Fruit fly (Drosophila melanogaster) whole organism, embryonic: ENCODE results near the gene CG34296.

ENCODE experiments used
- CG11398 ChIP-seq: fragments of 200-800 bp; sonication (Bioruptor generic); optimal IDR thresholded peaks from 2 replicates; lab custom pipeline; 2016; ENCODE audit warnings: missing biosample characterization, missing genetic modification characterization
- CG11504 ChIP-seq: fragments of 200-800 bp; sonication (Bioruptor generic); optimal IDR thresholded peaks from 3 replicates; lab custom pipeline; 2019; ENCODE audit warnings: missing biosample characterization, mild to moderate bottlenecking, missing genetic modification characterization, moderate library complexity
- CG11723 ChIP-seq: fragments of 200-800 bp; sonication (Bioruptor generic); optimal IDR thresholded peaks from 2 replicates; lab custom pipeline; 2017; ENCODE audit warnings: missing biosample characterization, mild to moderate bottlenecking, missing genetic modification characterization
- CG12071 ChIP-seq: fragments of 200-800 bp; sonication (Bioruptor generic); optimal IDR thresholded peaks from 3 replicates; lab custom pipeline; 2018; ENCODE audit warnings: missing biosample characterization, mild to moderate bottlenecking, missing genetic modification characterization
- CG12659 ChIP-seq: fragments of 200-800 bp; sonication (Bioruptor generic); optimal IDR thresholded peaks from 3 replicates; lab custom pipeline; 2017; ENCODE audit warnings: mild to moderate bottlenecking, missing biosample characterization, missing genetic modification reagents, missing genetic modification characterization
- CG13624 ChIP-seq: fragments of 200-800 bp; sonication (Bioruptor generic); optimal IDR thresholded peaks from 2 replicates; lab custom pipeline; 2016; ENCODE audit warnings: missing biosample characterization, missing genetic modification characterization
- CG14014 ChIP-seq: fragments of 200-800 bp; sonication (Bioruptor generic); IDR thresholded peaks from 2 replicates; pipeline ENCODE4 v1.3.6; 2022; ENCODE audit warnings: missing biosample characterization, missing genetic modification characterization
- CG14710 ChIP-seq: fragments of 200-800 bp; sonication (Bioruptor generic); optimal IDR thresholded peaks from 3 replicates; lab custom pipeline; 2019; ENCODE audit warnings: missing biosample characterization, mild to moderate bottlenecking, missing genetic modification characterization, moderate library complexity
- CG15514 ChIP-seq: fragments of 200-800 bp; sonication (Bioruptor generic); optimal IDR thresholded peaks from 3 replicates; lab custom pipeline; 2017; ENCODE audit warnings: missing biosample characterization, missing genetic modification characterization, mild to moderate bottlenecking, moderate library complexity, missing genetic modification reagents
- CG17186 ChIP-seq: fragments of 200-800 bp; sonication (Bioruptor generic); optimal IDR thresholded peaks from 3 replicates; lab custom pipeline; 2017; ENCODE audit warnings: missing biosample characterization, missing genetic modification reagents, missing genetic modification characterization
- CG30403 ChIP-seq: fragments of 200-800 bp; sonication (Bioruptor generic); optimal IDR thresholded peaks from 3 replicates; lab custom pipeline; 2016; ENCODE audit warnings: missing biosample characterization, missing genetic modification characterization
- CG32532 ChIP-seq: fragments of 200-800 bp; sonication (Bioruptor generic); IDR thresholded peaks from 2 replicates; pipeline ENCODE4 v1.3.6; 2022; ENCODE audit warnings: missing biosample characterization, missing genetic modification characterization
- CG32772 ChIP-seq: fragments of 200-800 bp; sonication (Bioruptor generic); IDR thresholded peaks from 2 replicates; pipeline ENCODE4 v1.3.6; 2022; ENCODE audit warnings: missing biosample characterization, missing genetic modification characterization
- CG3281 ChIP-seq: fragments of 200-800 bp; sonication (Bioruptor generic); optimal IDR thresholded peaks from 3 replicates; lab custom pipeline; 2017; ENCODE audit warnings: missing biosample characterization, mild to moderate bottlenecking, missing genetic modification characterization
- CG3847 ChIP-seq: fragments of 200-800 bp; sonication (Bioruptor generic); IDR thresholded peaks from 2 replicates; pipeline ENCODE4 v1.3.6; 2022; ENCODE audit warnings: missing biosample characterization, missing genetic modification characterization
- CG3995 ChIP-seq: fragments of 200-800 bp; sonication (Bioruptor generic); optimal IDR thresholded peaks from 3 replicates; lab custom pipeline; 2016; ENCODE audit warnings: missing biosample characterization, missing genetic modification characterization
- CG4404 ChIP-seq: fragments of 200-800 bp; sonication (Bioruptor generic); IDR thresholded peaks from 2 replicates; pipeline ENCODE4 v1.3.6; 2022; ENCODE audit warnings: missing biosample characterization, missing genetic modification characterization
- CG4617 ChIP-seq: fragments of 200-800 bp; sonication (Bioruptor generic); optimal IDR thresholded peaks from 3 replicates; lab custom pipeline; 2016; ENCODE audit warnings: missing biosample characterization, missing genetic modification characterization, borderline replicate concordance
- CG4707 ChIP-seq: fragments of 200-800 bp; sonication (Bioruptor generic); optimal IDR thresholded peaks from 2 replicates; lab custom pipeline; 2018; ENCODE audit warnings: missing biosample characterization, mild to moderate bottlenecking, missing genetic modification characterization, moderate library complexity
- CG9797 ChIP-seq: fragments of 200-800 bp; sonication (Bioruptor generic); optimal IDR thresholded peaks from 3 replicates; lab custom pipeline; 2018; ENCODE audit warnings: missing biosample characterization, mild to moderate bottlenecking, missing genetic modification characterization
- Dbx ChIP-seq: fragments of 200-800 bp; sonication (Bioruptor generic); IDR thresholded peaks from 3 replicates; pipeline ENCODE4 v1.3.6; 2022; ENCODE audit warnings: missing biosample characterization, missing genetic modification characterization
- E2f2 ChIP-seq: fragments of 200-800 bp; sonication (Bioruptor generic); IDR thresholded peaks from 2 replicates; pipeline ENCODE4 v1.3.6; 2022; ENCODE audit warnings: missing biosample characterization, missing genetic modification characterization
- Ets97D ChIP-seq: fragments of 200-800 bp; sonication (Bioruptor generic); optimal IDR thresholded peaks from 3 replicates; lab custom pipeline; 2016; ENCODE audit warnings: missing biosample characterization, missing genetic modification characterization
- HLH3B ChIP-seq: fragments of 200-800 bp; sonication (Bioruptor generic); IDR thresholded peaks from 2 replicates; pipeline ENCODE4 v1.3.6; 2022; ENCODE audit warnings: missing biosample characterization, missing genetic modification characterization
- Lhr ChIP-seq: fragments of 200-800 bp; sonication (Bioruptor generic); optimal IDR thresholded peaks from 3 replicates; lab custom pipeline; 2017; ENCODE audit warnings: mild to moderate bottlenecking, missing biosample characterization, missing genetic modification reagents, missing genetic modification characterization
- Max ChIP-seq: fragments of 200-800 bp; sonication (Bioruptor generic); optimal IDR thresholded peaks from 2 replicates; lab custom pipeline; 2016; ENCODE audit warnings: missing biosample characterization, mild to moderate bottlenecking, missing genetic modification characterization
- Ptx1 ChIP-seq: fragments of 200-800 bp; sonication (Bioruptor generic); IDR thresholded peaks from 2 replicates; pipeline ENCODE4 v1.3.6; 2022; ENCODE audit warnings: missing biosample characterization, missing genetic modification characterization
- abd-A ChIP-seq: fragments of 200-800 bp; sonication (Bioruptor generic); optimal IDR thresholded peaks from 3 replicates; lab custom pipeline; 2019; ENCODE audit warnings: missing biosample characterization, mild to moderate bottlenecking, missing genetic modification characterization, moderate library complexity
- amos ChIP-seq: fragments of 200-800 bp; sonication (Bioruptor generic); IDR thresholded peaks from 2 replicates; pipeline ENCODE4 v1.3.6; 2022; ENCODE audit warnings: missing biosample characterization, missing genetic modification characterization; ENCODE audit not compliant: partially characterized antibody
- ato ChIP-seq: fragments of 200-800 bp; sonication (Bioruptor generic); IDR thresholded peaks from 2 replicates; pipeline ENCODE4 v1.3.6; 2022; ENCODE audit warnings: missing biosample characterization, missing genetic modification characterization; ENCODE audit not compliant: partially characterized antibody
- bcd ChIP-seq: fragments of 200-800 bp; sonication (Bioruptor generic); optimal IDR thresholded peaks from 2 replicates; lab custom pipeline; 2017; ENCODE audit warnings: missing biosample characterization, mild to moderate bottlenecking, missing genetic modification characterization
- dm ChIP-seq: fragments of 200-800 bp; sonication (Bioruptor generic); optimal IDR thresholded peaks from 3 replicates; lab custom pipeline; 2016; ENCODE audit warnings: missing biosample characterization, missing genetic modification characterization
- dpn ChIP-seq, 2 experiments: fragments of 200-800 bp; sonication (Bioruptor generic); optimal IDR thresholded peaks; 3 replicates each; lab custom pipeline; 2016; ENCODE audit warnings: missing biosample characterization in 2 of 2, missing genetic modification characterization in 2 of 2
- eve ChIP-seq, 2 experiments: fragments of >200 bp; optimal IDR thresholded peaks; 2 replicates each; lab custom pipeline; 2017; ENCODE audit warnings: missing biosample characterization in 2 of 2, missing genetic modification characterization in 2 of 2
- jumu ChIP-seq: fragments of 200-800 bp; sonication (Bioruptor generic); optimal IDR thresholded peaks from 3 replicates; lab custom pipeline; 2016; ENCODE audit warnings: missing biosample characterization, missing genetic modification characterization
- lilli ChIP-seq: fragments of 200-800 bp; sonication (Bioruptor generic); optimal IDR thresholded peaks from 3 replicates; lab custom pipeline; 2016; ENCODE audit warnings: missing biosample characterization, missing genetic modification characterization
- mam ChIP-seq: fragments of 200-800 bp; sonication (Bioruptor generic); optimal IDR thresholded peaks from 3 replicates; lab custom pipeline; 2016; ENCODE audit warnings: missing biosample characterization, missing genetic modification characterization
- mirr ChIP-seq: fragments of 200-800 bp; sonication (Bioruptor generic); optimal IDR thresholded peaks from 3 replicates; lab custom pipeline; 2018; ENCODE audit warnings: missing biosample characterization, mild to moderate bottlenecking, missing genetic modification characterization
- pb ChIP-seq: fragments of 200-800 bp; sonication (Bioruptor generic); optimal IDR thresholded peaks from 3 replicates; lab custom pipeline; 2016; ENCODE audit warnings: missing biosample characterization, missing genetic modification characterization
- phol ChIP-seq: fragments of 200-800 bp; sonication (Bioruptor generic); optimal IDR thresholded peaks from 3 replicates; lab custom pipeline; 2018; ENCODE audit warnings: missing biosample characterization, mild to moderate bottlenecking, missing genetic modification characterization, moderate library complexity
- pnt ChIP-seq: fragments of 200-800 bp; sonication (Bioruptor generic); optimal IDR thresholded peaks from 3 replicates; lab custom pipeline; 2016; ENCODE audit warnings: missing biosample characterization, missing genetic modification characterization
- pzg ChIP-seq: fragments of 200-800 bp; sonication (Bioruptor generic); optimal IDR thresholded peaks from 3 replicates; lab custom pipeline; 2018; ENCODE audit warnings: missing biosample characterization, mild to moderate bottlenecking, missing genetic modification characterization, moderate library complexity
- run ChIP-seq: fragments of 200-800 bp; sonication (Bioruptor generic); optimal IDR thresholded peaks from 3 replicates; lab custom pipeline; 2018; ENCODE audit warnings: missing biosample characterization, mild to moderate bottlenecking, missing genetic modification characterization
- sqz ChIP-seq: fragments of 200-800 bp; sonication (Bioruptor generic); optimal IDR thresholded peaks from 3 replicates; lab custom pipeline; 2018; ENCODE audit warnings: missing biosample characterization, mild to moderate bottlenecking, missing genetic modification characterization
- sr ChIP-seq: fragments of 200-800 bp; sonication (Bioruptor generic); IDR thresholded peaks from 3 replicates; pipeline ENCODE4 v1.3.6; 2022; ENCODE audit warnings: missing biosample characterization, missing genetic modification characterization
- stwl ChIP-seq: fragments of 200-800 bp; sonication (Bioruptor generic); optimal IDR thresholded peaks from 3 replicates; lab custom pipeline; 2018; ENCODE audit warnings: missing biosample characterization, mild to moderate bottlenecking, missing genetic modification characterization, moderate library complexity
- vnd ChIP-seq: fragments of 200-800 bp; sonication (Bioruptor generic); IDR thresholded peaks from 3 replicates; pipeline ENCODE4 v1.3.6; 2022; ENCODE audit warnings: missing biosample characterization, missing genetic modification characterization; ENCODE audit not compliant: partially characterized antibody

CG34296 gene

dm6 chr3R:29724745-29725144, 2.4 kb downstream of the CG34296 start, which contains the start of the genes Naa40 and CG18731 (continued):
- TF ChIP-seq eve (GFP tag; optimal IDR thresholded peaks at IDR 0.05; lab: Kevin White, UChicago) = no peak
- TF ChIP-seq abd-A (tag; lab: Kevin White, UChicago) = peak; percentile 28
- TF ChIP-seq sr (GFP tag; lab: Robert Waterston, UW) = no peak
- peak; percentile 3 for TF ChIP-seq CG13624

DNA sequence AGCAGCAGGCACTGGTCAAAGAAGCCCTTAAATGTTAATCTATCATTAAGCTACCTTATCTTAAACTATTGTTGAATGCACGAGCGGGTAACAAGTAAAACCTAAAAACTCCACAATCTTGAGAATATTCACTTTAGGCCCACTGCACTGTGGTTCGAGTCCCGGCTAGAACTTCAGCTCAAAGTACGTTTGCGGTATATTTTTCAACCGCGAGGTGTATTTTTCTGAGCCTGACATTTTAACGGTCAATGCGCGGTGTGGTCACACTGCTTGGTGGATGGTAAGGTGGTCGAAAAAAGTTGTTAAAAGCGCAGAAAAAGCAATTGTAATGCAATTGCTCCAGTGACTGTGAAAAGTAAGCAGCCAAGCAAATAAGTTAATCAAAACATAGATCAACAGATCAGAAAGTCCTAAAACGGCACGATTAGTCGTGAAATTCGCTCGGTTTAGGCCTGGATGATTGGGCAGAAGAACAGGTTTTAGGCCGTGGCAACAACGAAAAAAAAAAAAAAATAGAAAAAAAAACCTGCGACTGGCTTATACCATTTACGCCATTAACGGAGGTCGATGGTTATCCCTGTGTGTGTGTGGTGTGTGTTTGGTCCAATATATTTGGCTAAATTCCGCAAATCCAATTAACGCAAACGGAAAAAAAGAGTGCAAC, 3.4 kb downstream of the CG34296 start, which contains the start of gene Kul:
Kul (plus strand) TSS at position 254 of the 664 bp plus-strand sequence.
- TF ChIP-seq CG9797 = peak; percentile 77
- TF ChIP-seq Ptx1 (GFP tag; lab: Robert Waterston, UW) = peak; percentile 28; the same call in 1 of the 2 replicates
- no peak for TF ChIP-seq run (tag; lab: Kevin White, UChicago)
- peak; percentile 36 for TF ChIP-seq mam (GFP tag; lab: Kevin White, UChicago)
- TF ChIP-seq HLH3B (GFP tag; lab: Robert Waterston, UW) = peak; percentile 32; the same call in 1 of the 2 replicates
- TF ChIP-seq dpn (GFP tag; optimal IDR thresholded peaks at IDR 0.05; lab: Kevin White, UChicago) = peak; percentile 5 to 41
- peak; percentile 99 for TF ChIP-seq CG14710
- TF ChIP-seq CG11723 (GFP tag; lab: Kevin White, UChicago) = no peak
- TF ChIP-seq dm = peak; percentile 26
- TF ChIP-seq jumu = peak; percentile 56
- TF ChIP-seq pb (GFP tag; lab: Kevin White, UChicago) = peak; percentile 47
- peak; percentile 5 for TF ChIP-seq lilli (GFP tag; lab: Kevin White, UChicago)
- peak; percentile 43 for TF ChIP-seq CG17186 (GFP tag; lab: Kevin White, UChicago)
- no peak for TF ChIP-seq CG4404 (GFP tag; lab: Robert Waterston, UW)
- TF ChIP-seq phol (tag; lab: Kevin White, UChicago) = peak; percentile 37
- TF ChIP-seq Dbx (GFP tag; lab: Robert Waterston, UW) = 0 out of 3 replicates have a peak, but pooled peaks have one; percentile 9
- peak; percentile 43 for TF ChIP-seq CG3847 (GFP tag; lab: Robert Waterston, UW)
- peak; percentile 47; the same call in 1 of the 2 replicates for TF ChIP-seq CG14014
- TF ChIP-seq Ets97D (GFP tag; lab: Kevin White, UChicago) = peak; percentile 54
- TF ChIP-seq CG12071 = no peak
- TF ChIP-seq CG30403 (GFP tag; lab: Kevin White, UChicago) = peak; percentile 36
- peak; percentile 11 for TF ChIP-seq pnt
- TF ChIP-seq CG3995 (GFP tag; lab: Kevin White, UChicago) = peak; percentile 9
- TF ChIP-seq vnd (GFP tag; lab: Robert Waterston, UW) = 0 out of 3 replicates have a peak, but pooled peaks have one; percentile 13
- peak; percentile 2 for TF ChIP-seq bcd (GFP tag; lab: Kevin White, UChicago)
- peak; percentile 5 for TF ChIP-seq CG4617 (GFP tag; lab: Kevin White, UChicago)
- no peak for TF ChIP-seq mirr
- TF ChIP-seq stwl (tag; lab: Kevin White, UChicago) = peak; percentile 90
- TF ChIP-seq CG11504 (tag; lab: Kevin White, UChicago) = no peak
- 0 out of 2 replicates have a peak, but pooled peaks have one; percentile 36 for TF ChIP-seq amos (GFP tag; lab: Robert Waterston, UW)
- TF ChIP-seq CG4707 (GFP tag; lab: Kevin White, UChicago) = peak; percentile 48
- TF ChIP-seq pzg (GFP tag; lab: Kevin White, UChicago) = peak; percentile 82
- TF ChIP-seq ato (GFP tag; lab: Robert Waterston, UW) = peak; percentile 49; the same call in 1 of the 2 replicates
- TF ChIP-seq CG15514 (GFP tag; lab: Kevin White, UChicago) = peak; percentile 45
- TF ChIP-seq CG32532 (GFP tag; lab: Robert Waterston, UW) = peak; percentile 40
- peak; percentile 50 for TF ChIP-seq Lhr (GFP tag; lab: Kevin White, UChicago)
- TF ChIP-seq sqz (GFP tag; lab: Kevin White, UChicago) = peak; percentile 70
- peak; percentile 31 for TF ChIP-seq E2f2
- TF ChIP-seq CG3281 (GFP tag; lab: Kevin White, UChicago) = no peak
- peak; percentile 12 for TF ChIP-seq CG11398
- peak; percentile 55 for TF ChIP-seq CG12659 (GFP tag; lab: Kevin White, UChicago)
- TF ChIP-seq CG32772 (GFP tag; lab: Robert Waterston, UW) = peak; percentile 72
- TF ChIP-seq Max (GFP tag; lab: Kevin White, UChicago) = no peak
